Fruit fly (Drosophila melanogaster): Measurements from ENCODE around the gene CG42327.

Gene CG42327

dm6 chr3R:11678016-11678415 is 22.1 kb downstream of the CG42327 start, which contains the start of gene CG18476 (continued):
- TF ChIP-seq Adf1 (GFP tag; IDR thresholded peaks at IDR 0.05), result peak; percentile 73
- peak; percentile 59 for TF ChIP-seq CG1603 (tag; optimal IDR thresholded peaks at IDR 0.05)
- TF ChIP-seq CG17186 (GFP tag; optimal IDR thresholded peaks at IDR 0.05), result peak; percentile 48
- peak; percentile 80 for TF ChIP-seq CG6765 (GFP tag; optimal IDR thresholded peaks at IDR 0.05)
- peak; percentile 4 for TF ChIP-seq luna (GFP tag; optimal IDR thresholded peaks at IDR 0.05)
- peak; percentile 82 for TF ChIP-seq CG8765 (GFP tag; IDR thresholded peaks at IDR 0.05)
- peak; percentile 38 for TF ChIP-seq disco-r (GFP tag; optimal IDR thresholded peaks at IDR 0.05)
- TF ChIP-seq CG11560 (tag; IDR thresholded peaks at IDR 0.05), result peak; percentile 69
- TF ChIP-seq fru (optimal IDR thresholded peaks at IDR 0.05), result no peak
- TF ChIP-seq CG18476 (GFP tag; optimal IDR thresholded peaks at IDR 0.05), result peak; percentile 95
- no peak for TF ChIP-seq sqz (GFP tag; optimal IDR thresholded peaks at IDR 0.05)
- peak; percentile 95 for TF ChIP-seq CG10147 (GFP tag; optimal IDR thresholded peaks at IDR 0.05)
- TF ChIP-seq gsb (GFP tag; IDR thresholded peaks at IDR 0.05), result peak; percentile 73
- TF ChIP-seq corto (GFP tag; optimal IDR thresholded peaks at IDR 0.05), result peak; percentile 57
- TF ChIP-seq CG34376 (GFP tag; optimal IDR thresholded peaks at IDR 0.05), result peak; percentile 75
- peak; percentile 91 for TF ChIP-seq CG4730 (GFP tag; IDR thresholded peaks at IDR 0.05)
- TF ChIP-seq dmrt11E (tag; optimal IDR thresholded peaks at IDR 0.05), result peak; percentile 92
- peak; percentile 16 for TF ChIP-seq Sry-δ (GFP tag; optimal IDR thresholded peaks at IDR 0.05)
- TF ChIP-seq cas (GFP tag; IDR thresholded peaks at IDR 0.05), result peak; percentile 93
- TF ChIP-seq Dip3 (GFP tag; optimal IDR thresholded peaks at IDR 0.05), result peak; percentile 58
- peak; percentile 45 for TF ChIP-seq pzg (GFP tag; optimal IDR thresholded peaks at IDR 0.05)
- peak; percentile 61 for TF ChIP-seq Ets97D (GFP tag; optimal IDR thresholded peaks at IDR 0.05)
- TF ChIP-seq D (optimal IDR thresholded peaks at IDR 0.05), result no peak
- peak; percentile 84 for TF ChIP-seq D (GFP tag; optimal IDR thresholded peaks at IDR 0.05)
- peak; percentile 67 for TF ChIP-seq CG4854 (GFP tag; optimal IDR thresholded peaks at IDR 0.05)
- TF ChIP-seq CG14860 (GFP tag; IDR thresholded peaks at IDR 0.05; ENCODE audit: partially characterized antibody), result no peak
- TF ChIP-seq Rx (GFP tag; IDR thresholded peaks at IDR 0.05), result peak; percentile 91
- peak; percentile 96 for TF ChIP-seq CG17361 (GFP tag; IDR thresholded peaks at IDR 0.05)
- TF ChIP-seq CG13424 (tag; optimal IDR thresholded peaks at IDR 0.05), result peak; percentile 95
- TF ChIP-seq E2f2 (GFP tag; IDR thresholded peaks at IDR 0.05), result peak; percentile 74
- no peak for TF ChIP-seq Dll (GFP tag; IDR thresholded peaks at IDR 0.05; ENCODE audit: partially characterized antibody)
- TF ChIP-seq phol (tag; optimal IDR thresholded peaks at IDR 0.05), result peak; percentile 96
- TF ChIP-seq emc (GFP tag; optimal IDR thresholded peaks at IDR 0.05), result peak; percentile 42
- peak; percentile 90 for TF ChIP-seq klu (GFP tag; IDR thresholded peaks at IDR 0.05)
- peak; percentile 83; the same call in 2 of the 3 replicates for TF ChIP-seq so (GFP tag; IDR thresholded peaks at IDR 0.05)
- TF ChIP-seq HmgZ (tag; optimal IDR thresholded peaks at IDR 0.05), result peak; percentile 92
- no peak for TF ChIP-seq Bgb (GFP tag; IDR thresholded peaks at IDR 0.05; ENCODE audit: partially characterized antibody)
- TF ChIP-seq Chrac-16 (GFP tag; optimal IDR thresholded peaks at IDR 0.05), result peak; percentile 88
- peak; percentile 69 for TF ChIP-seq vfl (GFP tag; optimal IDR thresholded peaks at IDR 0.05)
- TF ChIP-seq CG16863 (GFP tag; optimal IDR thresholded peaks at IDR 0.05), result peak; percentile 55
- peak; percentile 79 for TF ChIP-seq lbe (GFP tag; optimal IDR thresholded peaks at IDR 0.05)
- peak; percentile 12 for TF ChIP-seq eyg (GFP tag; optimal IDR thresholded peaks at IDR 0.05)
- peak; percentile 94 for TF ChIP-seq Sox102F (GFP tag; optimal IDR thresholded peaks at IDR 0.05)
- TF ChIP-seq mld (GFP tag; IDR thresholded peaks at IDR 0.05; ENCODE audit: partially characterized antibody), result no peak
- peak; percentile 86 for TF ChIP-seq Fer2 (tag; optimal IDR thresholded peaks at IDR 0.05)
- TF ChIP-seq CG12659 (GFP tag; optimal IDR thresholded peaks at IDR 0.05), result peak; percentile 94
- peak; percentile 73 for TF ChIP-seq CG6654 (GFP tag; optimal IDR thresholded peaks at IDR 0.05)
- peak; percentile 45 for TF ChIP-seq CG33213 (GFP tag; optimal IDR thresholded peaks at IDR 0.05)
- TF ChIP-seq zen2 (GFP tag; IDR thresholded peaks at IDR 0.05; ENCODE audit: partially characterized antibody), result no peak
- no peak for TF ChIP-seq Hr39 (optimal IDR thresholded peaks at IDR 0.05)
- TF ChIP-seq CG2120 (GFP tag; optimal IDR thresholded peaks at IDR 0.05), result peak; percentile 92
- peak; percentile 77 for TF ChIP-seq CG30020 (tag; optimal IDR thresholded peaks at IDR 0.05)
